Worm (Caenorhabditis elegans) whole organism, dauer: ENCODE results near the gene C24B5.4.

Experiments
- unc-62 ChIP-seq: sonication (generic microtip); optimal IDR thresholded peaks from 2 replicates; lab custom pipeline; 2017; ENCODE audit warnings: missing biosample characterization, missing genetic modification reagents, missing genetic modification characterization

C24B5.4 gene

ce11 chrV:9208878-9209277 lies 11.8 kb upstream of the C24B5.4 start:
- no peak for TF ChIP-seq unc-62 (GFP tag; lab: Kevin White, UChicago)

- no peak for TF ChIP-seq unc-62 (GFP tag; lab: Kevin White, UChicago)
These were observed 10.3 kb upstream of the C24B5.4 start, which contains the start of gene inx-10 for ce11 chrV:9207377-9207776. Gene inx-10, minus strand, starts transcription at chrV:9207477.

ce11 chrV:9202710-9203109 lies 5.6 kb upstream of the C24B5.4 start, which contains the start of gene asp-2:
Gene asp-2, plus strand, starts transcription at chrV:9203077.
- no peak for TF ChIP-seq unc-62 (GFP tag; lab: Kevin White, UChicago)

ce11 chrV:9198887-9199286 lies 1.8 kb upstream of the C24B5.4 start, which contains the start of gene str-177:
Gene str-177, minus strand, starts transcription at chrV:9198987.
- no peak for TF ChIP-seq unc-62 (GFP tag; lab: Kevin White, UChicago)

ce11 chrV:9194055-9194454 lies 3.1 kb downstream of the C24B5.4 start:
- TF ChIP-seq unc-62 (GFP tag; lab: Kevin White, UChicago): no peak

- TF ChIP-seq unc-62 (GFP tag; lab: Kevin White, UChicago): no peak
These were observed 5.7 kb downstream of the C24B5.4 start, which contains the start of gene sphr-1 for ce11 chrV:9191406-9191805. Gene sphr-1, plus strand, starts transcription at chrV:9191610.

ce11 chrV:9186028-9186427 lies 11.1 kb downstream of the C24B5.4 start:
- no peak for TF ChIP-seq unc-62 (GFP tag; lab: Kevin White, UChicago)

- TF ChIP-seq unc-62 (GFP tag; lab: Kevin White, UChicago): no peak
These were observed 13.2 kb downstream of the C24B5.4 start for ce11 chrV:9183718-9184441.

ce11 chrV:9181669-9182250 lies 15.4 kb downstream of the C24B5.4 start, which contains the start of gene ptr-1:
Gene ptr-1, minus strand, starts transcription at chrV:9181719.
- no peak for TF ChIP-seq unc-62 (GFP tag; lab: Kevin White, UChicago)

- no peak for TF ChIP-seq unc-62 (GFP tag; lab: Kevin White, UChicago)
These were observed 21.8 kb downstream of the C24B5.4 start, which contains the start of gene spas-1 for ce11 chrV:9175218-9175837. Gene spas-1, plus strand, starts transcription at chrV:9175789.

ce11 chrV:9173789-9174188 lies 23.3 kb downstream of the C24B5.4 start, which contains the start of gene pqn-16:
Gene pqn-16, plus strand, starts transcription at chrV:9174089.
- no peak for TF ChIP-seq unc-62 (GFP tag; lab: Kevin White, UChicago)

- no peak for TF ChIP-seq unc-62 (GFP tag; lab: Kevin White, UChicago)
These were observed 24.1 kb downstream of the C24B5.4 start, which contains the start of gene gad-3 for ce11 chrV:9172989-9173388. Gene gad-3, minus strand, starts transcription at chrV:9173005.

- no peak for TF ChIP-seq unc-62 (GFP tag; lab: Kevin White, UChicago)
These were observed 29.0 kb downstream of the C24B5.4 start, which contains the start of gene B0222.11 for ce11 chrV:9168089-9168488. Gene B0222.11, minus strand, starts transcription at chrV:9168189.

- no peak for TF ChIP-seq unc-62 (GFP tag; lab: Kevin White, UChicago)
These were observed 30.8 kb downstream of the C24B5.4 start for ce11 chrV:9166306-9166705.

ce11 chrV:9165073-9165699 lies 31.9 kb downstream of the C24B5.4 start, which contains the start of gene col-10:
Gene col-10, minus strand, starts transcription at chrV:9165307.
- TF ChIP-seq unc-62 (GFP tag; lab: Kevin White, UChicago): no peak
